Fruit fly (Drosophila melanogaster): ENCODE measurements around the gene Agpat1.

Agpat1 gene

DNA sequence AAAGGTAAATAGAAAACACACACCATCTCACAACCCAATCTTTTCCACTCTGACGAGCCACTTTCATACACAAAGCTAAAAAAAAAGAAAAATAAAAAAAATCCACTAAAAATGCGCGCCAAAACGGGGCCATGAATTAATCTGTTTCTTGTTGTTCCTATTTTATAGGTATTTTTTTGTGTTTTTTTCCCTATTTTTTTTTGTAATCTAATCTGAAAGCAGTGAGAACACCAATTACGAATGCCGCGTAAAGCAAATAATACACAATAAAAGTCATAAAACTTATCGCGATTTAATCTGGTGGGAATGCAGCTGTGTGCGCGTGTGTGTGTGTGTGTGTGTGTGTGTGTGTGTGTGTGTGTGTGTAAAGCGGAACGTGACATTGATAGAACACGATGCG, 41.7 kb upstream of the Agpat1 start:
- no peak for TF ChIP-seq Pif1B (GFP tag; optimal IDR thresholded peaks at IDR 0.05)
- no peak for TF ChIP-seq D1 (tag; optimal IDR thresholded peaks at IDR 0.05)
- no peak for TF ChIP-seq CG10348 (GFP tag; IDR thresholded peaks at IDR 0.05)
- TF ChIP-seq EcR (GFP tag; optimal IDR thresholded peaks at IDR 0.05) = no peak
- no peak for TF ChIP-seq CG8159 (tag; optimal IDR thresholded peaks at IDR 0.05)
- TF ChIP-seq CG8301 (tag; optimal IDR thresholded peaks at IDR 0.05) = no peak
- TF ChIP-seq rn (GFP tag; IDR thresholded peaks at IDR 0.05) = no peak
- no peak for TF ChIP-seq CG15710 (tag; optimal IDR thresholded peaks at IDR 0.05)
- TF ChIP-seq CG32121 (GFP tag; IDR thresholded peaks at IDR 0.05) = peak; percentile 47; the same call in 1 of the 2 replicates
- TF ChIP-seq CG4496 (GFP tag; IDR thresholded peaks at IDR 0.05) = 0 out of 3 replicates have a peak, but pooled peaks have one; percentile 40
- TF ChIP-seq Ets98B (GFP tag; IDR thresholded peaks at IDR 0.05) = 0 out of 2 replicates have a peak, but pooled peaks have one; percentile 8
- no peak for TF ChIP-seq CG9948 (tag; optimal IDR thresholded peaks at IDR 0.05)
- no peak for TF ChIP-seq gl (tag; optimal IDR thresholded peaks at IDR 0.05)
- peak; percentile 14 for TF ChIP-seq CG14655 (GFP tag; optimal IDR thresholded peaks at IDR 0.05)
- TF ChIP-seq CG13204 (GFP tag; optimal IDR thresholded peaks at IDR 0.05) = no peak

DNA sequence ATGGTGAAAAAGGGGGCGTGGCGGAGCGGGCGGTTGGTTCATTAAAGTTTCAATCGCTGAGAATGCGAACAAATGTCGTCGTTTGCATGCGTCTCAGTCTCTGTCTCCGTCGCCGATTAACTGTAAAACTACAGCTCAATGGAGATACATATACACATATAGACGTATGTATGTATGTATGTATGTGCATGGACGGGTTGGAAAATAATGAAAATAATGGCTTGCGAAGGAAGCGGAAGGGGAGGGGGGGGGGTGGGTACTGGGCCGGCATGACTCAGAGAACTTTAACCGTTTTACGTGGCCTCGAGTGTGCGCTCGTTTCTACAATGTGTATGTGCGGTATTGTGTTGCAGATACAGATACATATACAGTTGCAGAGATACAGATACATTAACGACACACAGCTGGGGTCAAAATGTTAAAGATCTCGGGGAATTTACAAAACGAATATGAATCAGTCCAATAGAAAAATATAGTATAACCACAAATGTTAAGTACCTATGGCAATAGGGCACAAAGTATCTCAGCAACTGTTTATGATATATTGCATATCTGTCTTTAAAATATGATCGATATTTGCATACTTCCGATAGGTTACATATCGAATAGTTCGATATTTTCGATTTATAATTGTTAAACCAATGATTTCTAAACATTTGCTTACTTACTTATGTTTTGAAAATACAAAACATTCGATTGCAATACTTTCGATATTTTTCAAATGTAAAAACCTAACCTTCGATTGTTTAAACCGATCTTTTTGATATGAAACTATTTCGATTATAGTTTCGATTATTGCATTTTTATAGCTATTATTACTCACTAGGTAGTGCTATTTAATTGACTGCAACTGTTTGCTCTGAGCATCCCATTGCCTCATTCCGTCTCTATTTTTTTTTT, 40.5 kb upstream of the Agpat1 start:
- TF ChIP-seq Pif1B (GFP tag; optimal IDR thresholded peaks at IDR 0.05) = no peak
- peak; percentile 21 for TF ChIP-seq CG13204 (GFP tag; optimal IDR thresholded peaks at IDR 0.05)
- TF ChIP-seq CG8159 (tag; optimal IDR thresholded peaks at IDR 0.05) = no peak
- TF ChIP-seq fd96Ca (GFP tag; IDR thresholded peaks at IDR 0.05) = peak; percentile 58; the same call in 1 of the 3 replicates
- TF ChIP-seq CG15710 (tag; optimal IDR thresholded peaks at IDR 0.05) = peak; percentile 42
- TF ChIP-seq EcR (GFP tag; optimal IDR thresholded peaks at IDR 0.05) = peak; percentile 89
- peak; percentile 8 for TF ChIP-seq CG17806 (tag; optimal IDR thresholded peaks at IDR 0.05)
- TF ChIP-seq CG12605 (GFP tag; IDR thresholded peaks at IDR 0.05) = peak; percentile 52; the same call in 1 of the 2 replicates
- peak; percentile 48 for TF ChIP-seq CG34367 (tag; optimal IDR thresholded peaks at IDR 0.05)
- TF ChIP-seq CG14655 (GFP tag; optimal IDR thresholded peaks at IDR 0.05) = peak; percentile 60
- no peak for TF ChIP-seq rn (GFP tag; IDR thresholded peaks at IDR 0.05)
- TF ChIP-seq Snoo (tag; optimal IDR thresholded peaks at IDR 0.05) = no peak
- TF ChIP-seq CG8301 (tag; optimal IDR thresholded peaks at IDR 0.05) = peak; percentile 54
- no peak for TF ChIP-seq D1 (tag; optimal IDR thresholded peaks at IDR 0.05)
- no peak for TF ChIP-seq CG10348 (GFP tag; IDR thresholded peaks at IDR 0.05)
- peak; percentile 45 for TF ChIP-seq Ets98B (GFP tag; IDR thresholded peaks at IDR 0.05)
- TF ChIP-seq CG9948 (tag; optimal IDR thresholded peaks at IDR 0.05) = peak; percentile 49
- TF ChIP-seq Pif1A (GFP tag; optimal IDR thresholded peaks at IDR 0.05) = no peak
- peak; percentile 38; the same call in 1 of the 3 replicates for TF ChIP-seq CG4496 (GFP tag; IDR thresholded peaks at IDR 0.05)
- TF ChIP-seq CG32121 (GFP tag; IDR thresholded peaks at IDR 0.05) = peak; percentile 34; the same call in 1 of the 2 replicates
- peak; percentile 34 for TF ChIP-seq gl (tag; optimal IDR thresholded peaks at IDR 0.05)

DNA sequence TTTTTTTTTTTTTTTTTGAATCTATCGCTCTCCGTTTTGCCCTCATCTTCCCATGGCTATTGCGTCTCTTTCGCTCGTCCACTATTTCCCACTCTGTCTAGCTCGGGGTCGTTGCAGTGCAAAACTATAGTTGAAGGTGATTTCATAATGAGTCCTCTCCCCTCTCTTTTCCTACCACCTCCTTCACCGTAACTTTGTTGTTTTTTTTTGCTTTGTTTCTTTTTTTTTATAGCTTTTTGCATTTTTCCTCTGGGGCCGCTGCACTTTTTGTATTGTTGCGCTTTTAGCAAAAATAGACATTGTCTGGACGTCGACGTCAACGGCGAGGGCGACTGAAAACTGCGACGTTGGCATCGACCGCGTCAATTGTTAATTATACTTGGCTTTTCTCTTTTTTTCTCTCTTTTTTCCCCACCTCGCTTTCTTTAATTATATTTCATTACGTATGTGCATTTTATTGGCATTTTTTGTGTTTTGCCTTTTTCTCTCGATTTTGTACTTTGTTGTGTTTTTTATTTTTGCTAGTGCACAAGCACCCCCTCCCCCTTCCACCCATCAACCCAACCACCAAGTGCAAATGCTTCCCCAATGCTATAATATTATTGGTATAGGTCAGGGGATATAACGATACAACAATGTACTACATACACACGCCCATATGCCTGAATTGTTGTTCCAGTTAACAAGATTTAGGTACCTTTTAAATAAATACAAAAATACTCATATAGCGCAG, 39.7 kb upstream of the Agpat1 start:
- peak; percentile 72 for TF ChIP-seq CG9948 (tag; optimal IDR thresholded peaks at IDR 0.05)
- peak; percentile 86 for TF ChIP-seq CG15710 (tag; optimal IDR thresholded peaks at IDR 0.05)
- no peak for TF ChIP-seq Snoo (tag; optimal IDR thresholded peaks at IDR 0.05)
- no peak for TF ChIP-seq CG10348 (GFP tag; IDR thresholded peaks at IDR 0.05)
- peak; percentile 96 for TF ChIP-seq gl (tag; optimal IDR thresholded peaks at IDR 0.05)
- TF ChIP-seq CG14655 (GFP tag; optimal IDR thresholded peaks at IDR 0.05) = peak; percentile 80
- peak; percentile 88 for TF ChIP-seq fd96Ca (GFP tag; IDR thresholded peaks at IDR 0.05)
- peak; percentile 79 for TF ChIP-seq Pif1A (GFP tag; optimal IDR thresholded peaks at IDR 0.05)
- TF ChIP-seq CG8301 (tag; optimal IDR thresholded peaks at IDR 0.05) = peak; percentile 70
- peak; percentile 90 for TF ChIP-seq Ets98B (GFP tag; IDR thresholded peaks at IDR 0.05)
- peak; percentile 95 for TF ChIP-seq CG12605 (GFP tag; IDR thresholded peaks at IDR 0.05)
- TF ChIP-seq EcR (GFP tag; optimal IDR thresholded peaks at IDR 0.05) = peak; percentile 98
- peak; percentile 89 for TF ChIP-seq CG32121 (GFP tag; IDR thresholded peaks at IDR 0.05)
- no peak for TF ChIP-seq D1 (tag; optimal IDR thresholded peaks at IDR 0.05)
- peak; percentile 85 for TF ChIP-seq Pif1B (GFP tag; optimal IDR thresholded peaks at IDR 0.05)
- TF ChIP-seq CG4496 (GFP tag; IDR thresholded peaks at IDR 0.05) = peak; percentile 94
- peak; percentile 83 for TF ChIP-seq CG34367 (tag; optimal IDR thresholded peaks at IDR 0.05)
- peak; percentile 81; the same call in 1 of the 2 replicates for TF ChIP-seq rn (GFP tag; IDR thresholded peaks at IDR 0.05)
- TF ChIP-seq CG8159 (tag; optimal IDR thresholded peaks at IDR 0.05) = peak; percentile 54
- peak; percentile 93 for TF ChIP-seq CG13204 (GFP tag; optimal IDR thresholded peaks at IDR 0.05)
- peak; percentile 71 for TF ChIP-seq CG17806 (tag; optimal IDR thresholded peaks at IDR 0.05)

DNA sequence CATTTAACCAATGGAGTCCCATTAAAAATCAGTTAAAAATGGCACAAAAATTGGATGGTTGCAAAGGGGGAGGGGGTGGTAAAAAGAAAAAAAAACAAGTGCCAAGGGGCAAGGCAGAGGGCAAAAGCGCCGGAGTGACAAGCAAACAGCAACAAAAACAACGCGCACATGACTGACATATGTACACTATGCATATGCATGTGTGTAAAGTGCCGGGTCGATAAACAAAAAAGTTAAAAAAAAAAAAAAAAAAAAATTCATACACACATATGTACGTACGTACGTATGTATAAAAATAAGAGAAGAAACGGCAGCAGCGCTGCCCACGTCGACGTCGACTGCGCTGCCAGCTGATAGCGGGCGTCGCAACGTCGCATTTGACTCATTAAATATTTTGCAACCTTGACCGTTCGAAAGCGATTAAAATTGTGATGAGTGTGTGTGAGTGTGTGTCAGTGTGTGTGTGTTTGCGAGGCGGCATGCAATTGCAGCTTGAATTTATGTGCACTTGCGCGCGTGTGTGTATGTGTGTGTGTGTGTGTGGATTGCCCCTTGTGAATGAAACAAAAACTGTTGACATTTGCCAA, 37.3 kb upstream of the Agpat1 start:
- TF ChIP-seq CG32121 (GFP tag; IDR thresholded peaks at IDR 0.05) (peak; percentile 16; the same call in 1 of the 2 replicates), CG4496 (GFP tag; IDR thresholded peaks at IDR 0.05) (peak; percentile 15; the same call in 1 of the 3 replicates), CG13204 (GFP tag; optimal IDR thresholded peaks at IDR 0.05) (peak; percentile 11), CG10348 (GFP tag; IDR thresholded peaks at IDR 0.05) (no peak), CG8301 (tag; optimal IDR thresholded peaks at IDR 0.05) (no peak), EcR (GFP tag; optimal IDR thresholded peaks at IDR 0.05) (peak; percentile 82)
